Worm (Caenorhabditis elegans) whole organism, L1 larva: Measurements from ENCODE around the gene srlf-20.

Experiments
- C04F5.9 ChIP-seq: sonication (generic microtip); optimal IDR thresholded peaks from 2 replicates; lab custom pipeline; 2016; ENCODE audit warnings: missing genetic modification characterization, missing compliant biosample characterization
- C34B4.2 ChIP-seq: sonication (generic microtip); optimal IDR thresholded peaks from 2 replicates; lab custom pipeline; 2017; ENCODE audit warnings: mild to moderate bottlenecking, missing genetic modification characterization, missing compliant biosample characterization
- F16B12.6 ChIP-seq: fragments of 150-350 bp; optimal IDR thresholded peaks from 2 replicates; lab custom pipeline; 2014; ENCODE audit warnings: missing biosample characterization, missing genetic modification characterization
- aly-2 ChIP-seq: fragments of 150-350 bp; optimal IDR thresholded peaks from 2 replicates; lab custom pipeline; 2014; ENCODE audit warnings: missing biosample characterization, missing genetic modification characterization
- ama-1 ChIP-seq: fragments of 150-350 bp; optimal IDR thresholded peaks from 2 replicates; lab custom pipeline; 2014
- blmp-1 ChIP-seq: fragments of 150-350 bp; optimal IDR thresholded peaks from 2 replicates; lab custom pipeline; 2014; ENCODE audit warnings: missing biosample characterization, missing genetic modification characterization
- ceh-63 ChIP-seq: fragments of 200-800 bp; sonication (Bioruptor generic); optimal IDR thresholded peaks from 2 replicates; lab custom pipeline; 2018; ENCODE audit warnings: mild to moderate bottlenecking, missing genetic modification characterization, missing compliant biosample characterization
- ceh-90 ChIP-seq: sonication (generic microtip); optimal IDR thresholded peaks from 2 replicates; lab custom pipeline; 2016; ENCODE audit warnings: missing genetic modification characterization, missing compliant biosample characterization
- ces-1 ChIP-seq: fragments of 150-350 bp; optimal IDR thresholded peaks from 2 replicates; lab custom pipeline; 2014; ENCODE audit warnings: missing biosample characterization, missing genetic modification reagents, missing genetic modification characterization
- dpl-1 ChIP-seq, 3 experiments: fragments of 150-350 bp in 2 of 3; sonication (generic microtip) in 1 of 3; optimal IDR thresholded peaks; 2 replicates each; lab custom pipeline; 2014 to 2017; ENCODE audit warnings: missing biosample characterization in 3 of 3, missing genetic modification characterization in 3 of 3, missing genetic modification reagents in 3 of 3
- efl-3 ChIP-seq: fragments of 200-800 bp; sonication (Bioruptor generic); optimal IDR thresholded peaks from 2 replicates; lab custom pipeline; 2018; ENCODE audit warnings: mild to moderate bottlenecking, missing genetic modification characterization, missing compliant biosample characterization
- egl-27 ChIP-seq, 2 experiments: fragments of 150-350 bp in 1 of 2; sonication (generic microtip); optimal IDR thresholded peaks; 3 replicates each; lab custom pipeline; 2017 to 2018; ENCODE audit warnings: missing biosample characterization in 2 of 2, missing genetic modification characterization in 2 of 2, missing genetic modification reagents in 2 of 2
- elt-3 ChIP-seq, 6 experiments: fragments of 150-350 bp in 1 of 6; sonication (generic microtip); optimal IDR thresholded peaks; 2 replicates each; lab custom pipeline; 2017 to 2018; ENCODE audit warnings: missing biosample characterization in 6 of 6, missing genetic modification characterization in 6 of 6, inconsistent platforms in 1 of 6
- fkh-8 ChIP-seq: sonication (generic microtip); optimal IDR thresholded peaks from 2 replicates; lab custom pipeline; 2016; ENCODE audit warnings: mild to moderate bottlenecking, missing genetic modification characterization, missing compliant biosample characterization
- fos-1 ChIP-seq: fragments of 150-350 bp; optimal IDR thresholded peaks from 2 replicates; lab custom pipeline; 2014; ENCODE audit warnings: missing biosample characterization, missing genetic modification characterization
- grh-1 ChIP-seq: fragments of 200-800 bp; sonication (Bioruptor generic); IDR thresholded peaks from 2 replicates; pipeline ENCODE4 v1.3.6; 2022; ENCODE audit warnings: missing genetic modification reagents, missing genetic modification characterization, missing compliant biosample characterization
- hlh-17 ChIP-seq: fragments of 200-800 bp; sonication (Bioruptor generic); optimal IDR thresholded peaks from 2 replicates; lab custom pipeline; 2018; ENCODE audit warnings: missing genetic modification characterization, mild to moderate bottlenecking, missing compliant biosample characterization, moderate library complexity, borderline replicate concordance
- hlh-4 ChIP-seq: sonication (generic microtip); optimal IDR thresholded peaks from 2 replicates; lab custom pipeline; 2016; ENCODE audit warnings: mild to moderate bottlenecking, missing genetic modification characterization, missing compliant biosample characterization
- isw-1 ChIP-seq: fragments of 200-800 bp; sonication (Bioruptor generic); IDR thresholded peaks from 2 replicates; pipeline ENCODE4 v1.3.6; 2022; ENCODE audit warnings: missing genetic modification characterization, missing compliant biosample characterization
- jun-1 ChIP-seq: fragments of 150-350 bp; optimal IDR thresholded peaks from 2 replicates; lab custom pipeline; 2014; ENCODE audit warnings: missing biosample characterization, missing genetic modification reagents, missing genetic modification characterization
- lin-13 ChIP-seq: fragments of 150-350 bp; optimal IDR thresholded peaks from 2 replicates; lab custom pipeline; 2014; ENCODE audit warnings: missing biosample characterization, missing genetic modification reagents, missing genetic modification characterization
- lin-15B ChIP-seq: fragments of 150-350 bp; sonication (generic microtip); optimal IDR thresholded peaks from 3 replicates; lab custom pipeline; 2014; ENCODE audit warnings: missing biosample characterization, missing genetic modification characterization
- lir-3 ChIP-seq: sonication (generic microtip); optimal IDR thresholded peaks from 2 replicates; lab custom pipeline; 2016; ENCODE audit warnings: mild to moderate bottlenecking, missing genetic modification characterization, moderate library complexity, missing compliant biosample characterization; ENCODE audit not compliant: poor library complexity
- mab-9 ChIP-seq: fragments of 200-800 bp; sonication (Bioruptor generic); IDR thresholded peaks from 2 replicates; pipeline ENCODE4 v1.3.6; 2022; ENCODE audit warnings: missing genetic modification reagents, missing genetic modification characterization, missing compliant biosample characterization
- mdl-1 ChIP-seq, 2 experiments: fragments of 150-350 bp; optimal IDR thresholded peaks; 2 replicates each; lab custom pipeline; 2014 to 2017; ENCODE audit warnings: missing biosample characterization in 2 of 2, missing genetic modification characterization in 2 of 2, inconsistent platforms in 1 of 2
- mef-2 ChIP-seq: fragments of 150-350 bp; optimal IDR thresholded peaks from 2 replicates; lab custom pipeline; 2014; ENCODE audit warnings: missing biosample characterization, missing genetic modification characterization
- nhr-11 ChIP-seq: fragments of 150-350 bp; optimal IDR thresholded peaks from 2 replicates; lab custom pipeline; 2014; ENCODE audit warnings: missing biosample characterization, missing genetic modification characterization
- nhr-12 ChIP-seq: sonication (generic microtip); optimal IDR thresholded peaks from 2 replicates; lab custom pipeline; 2017; ENCODE audit warnings: missing biosample characterization, missing genetic modification characterization
- nhr-28 ChIP-seq: fragments of 150-350 bp; optimal IDR thresholded peaks from 2 replicates; lab custom pipeline; 2014; ENCODE audit warnings: missing biosample characterization, missing genetic modification characterization
- nhr-47 ChIP-seq: sonication (generic microtip); optimal IDR thresholded peaks from 2 replicates; lab custom pipeline; 2016; ENCODE audit warnings: mild to moderate bottlenecking, missing genetic modification characterization, moderate library complexity, missing compliant biosample characterization
- nhr-77 ChIP-seq: fragments of 150-350 bp; optimal IDR thresholded peaks from 2 replicates; lab custom pipeline; 2014; ENCODE audit warnings: missing biosample characterization, missing genetic modification characterization
- nhr-90 ChIP-seq: sonication (generic microtip); optimal IDR thresholded peaks from 2 replicates; lab custom pipeline; 2016; ENCODE audit warnings: mild to moderate bottlenecking, missing genetic modification characterization, missing compliant biosample characterization; ENCODE audit not compliant: poor library complexity
- pag-3 ChIP-seq: sonication (generic microtip); optimal IDR thresholded peaks from 2 replicates; lab custom pipeline; 2017; ENCODE audit warnings: missing genetic modification characterization, mild to moderate bottlenecking, missing compliant biosample characterization, antibody characterized with exemption, borderline replicate concordance; ENCODE audit not compliant: insufficient read depth
- rnt-1 ChIP-seq: sonication (generic microtip); optimal IDR thresholded peaks from 2 replicates; lab custom pipeline; 2016; ENCODE audit warnings: mild to moderate bottlenecking, missing genetic modification characterization, moderate library complexity, missing compliant biosample characterization
- skn-1 ChIP-seq: fragments of 150-350 bp; optimal IDR thresholded peaks from 2 replicates; lab custom pipeline; 2014; ENCODE audit warnings: missing biosample characterization, missing genetic modification characterization
- snu-23 ChIP-seq: sonication (generic microtip); optimal IDR thresholded peaks from 2 replicates; lab custom pipeline; 2016; ENCODE audit warnings: missing genetic modification characterization, missing compliant biosample characterization
- sox-4 ChIP-seq: sonication (generic microtip); optimal IDR thresholded peaks from 2 replicates; lab custom pipeline; 2016; ENCODE audit warnings: missing genetic modification characterization, missing compliant biosample characterization
- sptf-1 ChIP-seq: fragments of 150-350 bp; optimal IDR thresholded peaks from 2 replicates; lab custom pipeline; 2014; ENCODE audit warnings: missing biosample characterization, missing genetic modification characterization
- swsn-7 ChIP-seq: sonication (generic microtip); optimal IDR thresholded peaks from 2 replicates; lab custom pipeline; 2016; ENCODE audit warnings: missing genetic modification characterization, missing compliant biosample characterization
- unc-62 ChIP-seq: fragments of 150-350 bp; optimal IDR thresholded peaks from 2 replicates; lab custom pipeline; 2014; ENCODE audit warnings: missing biosample characterization, missing genetic modification reagents, missing genetic modification characterization
- zip-4 ChIP-seq: fragments of 200-800 bp; sonication (Bioruptor generic); optimal IDR thresholded peaks from 2 replicates; lab custom pipeline; 2018; ENCODE audit warnings: mild to moderate bottlenecking, missing genetic modification characterization, moderate library complexity, missing compliant biosample characterization
- ztf-11 ChIP-seq, 2 experiments: sonication (generic microtip); optimal IDR thresholded peaks; 2 replicates each; lab custom pipeline; 2016 to 2017; ENCODE audit warnings: missing genetic modification characterization in 2 of 2, missing biosample characterization in 1 of 2, missing compliant biosample characterization in 1 of 2
- ztf-4 ChIP-seq: fragments of 150-350 bp; optimal IDR thresholded peaks from 2 replicates; lab custom pipeline; 2014; ENCODE audit warnings: missing biosample characterization, missing genetic modification characterization

srlf-20 gene

DNA sequence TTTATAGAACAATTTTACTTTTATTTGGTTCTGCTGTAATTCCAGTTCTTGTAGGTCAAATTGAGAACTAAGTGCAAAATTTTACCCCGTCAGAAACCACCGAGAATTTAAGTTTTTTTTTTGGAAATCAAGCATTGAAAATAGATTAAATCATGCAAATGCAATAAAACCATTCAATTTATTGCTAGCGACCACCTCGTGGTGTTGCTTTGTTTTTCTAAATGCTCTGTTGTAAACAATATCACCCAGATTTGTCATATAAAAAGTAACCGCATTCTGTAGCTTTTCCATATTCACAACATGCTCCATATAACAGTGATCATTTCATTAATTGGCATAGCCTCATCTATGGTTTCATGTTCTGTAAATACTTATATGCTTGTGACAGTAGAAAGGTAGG lies 44.3 kb upstream of the srlf-20 start, which contains the start of gene srbc-12:
TSS of gene srbc-12 (plus strand) at position 301 of the 400 bp plus-strand sequence.
- no peak for TF ChIP-seq nhr-77
- TF ChIP-seq lin-13 (GFP tag; lab: Kevin White, UChicago) = no peak
- no peak for TF ChIP-seq sox-4 (tag; lab: Kevin White, UChicago)
- TF ChIP-seq grh-1 (GFP tag; lab: Robert Waterston, UW) = no peak
- no peak for TF ChIP-seq hlh-4 (tag; lab: Kevin White, UChicago)
- TF ChIP-seq pag-3 (tag; lab: Kevin White, UChicago) = no peak
- TF ChIP-seq nhr-12 (tag; lab: Kevin White, UChicago) = no peak
- no peak for TF ChIP-seq C34B4.2 (tag; lab: Kevin White, UChicago)
- TF ChIP-seq lir-3 (tag; lab: Kevin White, UChicago) = no peak
- no peak for TF ChIP-seq mdl-1 (tag; optimal IDR thresholded peaks at IDR 0.05; lab: Kevin White, UChicago)
- TF ChIP-seq sptf-1 (tag; lab: Kevin White, UChicago) = no peak
- TF ChIP-seq egl-27 (tag; optimal IDR thresholded peaks at IDR 0.05; lab: Kevin White, UChicago) = no peak
- TF ChIP-seq efl-3 (GFP tag; lab: Kevin White, UChicago) = no peak
- TF ChIP-seq ztf-11 (tag; optimal IDR thresholded peaks at IDR 0.05; lab: Kevin White, UChicago) = no peak
- TF ChIP-seq ceh-63 = no peak
- TF ChIP-seq skn-1 (tag; lab: Kevin White, UChicago) = no peak
- TF ChIP-seq ama-1 (lab: Kevin White, UChicago) = no peak
- TF ChIP-seq nhr-28 (tag; lab: Kevin White, UChicago) = no peak
- TF ChIP-seq ceh-90 (tag; lab: Kevin White, UChicago) = no peak
- no peak for TF ChIP-seq F16B12.6 (tag; lab: Kevin White, UChicago)

DNA sequence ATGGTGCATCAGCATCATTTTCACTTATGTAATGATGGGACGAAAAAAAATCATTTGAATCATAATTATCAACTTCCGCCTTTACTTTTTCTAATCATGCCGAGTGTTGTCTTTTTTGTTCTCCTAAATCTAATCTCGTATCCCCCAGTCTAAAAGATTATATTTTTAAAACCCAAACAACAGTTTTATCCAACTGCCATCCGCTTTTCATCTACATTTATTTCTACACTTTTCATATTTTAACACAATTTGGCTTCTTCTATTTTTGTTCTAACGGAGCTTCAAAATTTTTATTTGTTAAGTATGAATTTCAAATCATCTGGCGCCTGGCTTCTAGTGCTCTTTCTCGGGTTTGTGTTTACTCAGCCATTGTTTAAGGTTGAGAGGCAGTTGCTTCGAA lies 41.6 kb upstream of the srlf-20 start, which contains the start of gene K09C6.3:
TSS of gene K09C6.3 (plus strand) at position 301 of the 400 bp plus-strand sequence.
- TF ChIP-seq isw-1 (GFP tag; lab: Robert Waterston, UW) = no peak
- TF ChIP-seq rnt-1 (tag; lab: Kevin White, UChicago) = no peak
- no peak for TF ChIP-seq fkh-8
- TF ChIP-seq ces-1 (GFP tag; lab: Kevin White, UChicago) = no peak
- TF ChIP-seq dpl-1 (GFP tag; optimal IDR thresholded peaks at IDR 0.05; lab: Kevin White, UChicago) = no peak
- no peak for TF ChIP-seq ztf-4 (tag; lab: Kevin White, UChicago)
- TF ChIP-seq blmp-1 (tag; lab: Kevin White, UChicago) = no peak
- no peak for TF ChIP-seq mab-9 (GFP tag; lab: Robert Waterston, UW)

DNA sequence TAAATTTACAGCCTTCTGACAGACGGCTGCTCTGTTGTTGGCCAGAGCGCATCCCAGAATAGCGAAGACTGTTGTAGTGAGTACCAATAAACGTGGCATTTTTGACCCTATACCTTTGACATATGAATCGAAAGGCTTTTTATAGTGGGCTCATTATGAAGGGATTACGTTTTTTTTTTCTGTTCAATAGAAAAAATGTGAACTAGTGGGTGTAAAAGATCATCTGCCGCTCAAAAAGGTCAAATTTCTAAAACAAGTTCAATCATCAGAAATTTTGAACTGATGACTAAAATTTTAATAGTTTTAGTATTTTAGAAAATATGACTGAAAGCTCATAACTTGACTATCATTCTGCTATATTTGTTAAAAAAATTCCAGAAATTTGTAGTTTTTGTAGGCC lies 38.8 kb upstream of the srlf-20 start, which contains the start of gene K09C6.9:
TSS of gene K09C6.9 (minus strand) at position 101 of the 400 bp plus-strand sequence.
- no peak for TF ChIP-seq C04F5.9 (tag; lab: Kevin White, UChicago)
- no peak for TF ChIP-seq nhr-11 (tag; lab: Kevin White, UChicago)
- TF ChIP-seq ama-1 (lab: Kevin White, UChicago) = no peak
- TF ChIP-seq swsn-7 (tag; lab: Kevin White, UChicago) = no peak
- TF ChIP-seq snu-23 (GFP tag; lab: Kevin White, UChicago) = no peak
- no peak for TF ChIP-seq zip-4
- no peak for TF ChIP-seq nhr-90 (tag; lab: Kevin White, UChicago)
- no peak for TF ChIP-seq jun-1 (tag; lab: Kevin White, UChicago)
- TF ChIP-seq aly-2 = no peak
- TF ChIP-seq mef-2 = no peak
- TF ChIP-seq hlh-17 (GFP tag; lab: Kevin White, UChicago) = no peak
- no peak for TF ChIP-seq nhr-47 (tag; lab: Kevin White, UChicago)
- no peak for TF ChIP-seq skn-1 (tag; lab: Kevin White, UChicago)
- no peak for TF ChIP-seq unc-62 (GFP tag; lab: Kevin White, UChicago)
- TF ChIP-seq elt-3 (tag; optimal IDR thresholded peaks at IDR 0.05; lab: Kevin White, UChicago) = no peak
- no peak for TF ChIP-seq ces-1 (GFP tag; lab: Kevin White, UChicago)
- TF ChIP-seq lin-15B (tag; lab: Kevin White, UChicago) = no peak
- no peak for TF ChIP-seq nhr-28 (tag; lab: Kevin White, UChicago)
- TF ChIP-seq C34B4.2 (tag; lab: Kevin White, UChicago) = no peak
- no peak for TF ChIP-seq fos-1 (tag; lab: Kevin White, UChicago)
